Fruit fly (Drosophila melanogaster): ENCODE results near the gene CG9915.
A peak's percentile ranks its signal among the peaks of the same experiment; 100 is the strongest.

The CG9915 gene

dm6 chrX:16286083-16286666 is 26.8 kb downstream of the CG9915 start, which contains the start of gene UQCR-14:
Gene UQCR-14 (plus strand): TSS chrX:16286288.
- no peak for TF ChIP-seq Abd-B (GFP tag; optimal IDR thresholded peaks at IDR 0.05)
- no peak for TF ChIP-seq dmrt93B (GFP tag; optimal IDR thresholded peaks at IDR 0.05)
- no peak for TF ChIP-seq OdsH (GFP tag; optimal IDR thresholded peaks at IDR 0.05)
- peak; percentile 53 for TF ChIP-seq h (GFP tag; optimal IDR thresholded peaks at IDR 0.05)
- TF ChIP-seq dl (GFP tag; optimal IDR thresholded peaks at IDR 0.05; ENCODE audit: insufficient read depth in 1 of 2, partially characterized antibody in 2 of 2): no peak
- no peak for TF ChIP-seq Dif (GFP tag; optimal IDR thresholded peaks at IDR 0.05; ENCODE audit: partially characterized antibody)
- TF ChIP-seq Myc (optimal IDR thresholded peaks at IDR 0.05): no peak
- no peak for TF ChIP-seq Mio (GFP tag; optimal IDR thresholded peaks at IDR 0.05)
- TF ChIP-seq usp (GFP tag; optimal IDR thresholded peaks at IDR 0.05): no peak
- TF ChIP-seq Vsx2 (GFP tag; optimal IDR thresholded peaks at IDR 0.05; ENCODE audit: partially characterized antibody): no peak
- TF ChIP-seq br (GFP tag; optimal IDR thresholded peaks at IDR 0.05): peak; percentile 25
- TF ChIP-seq CrebA (GFP tag; optimal IDR thresholded peaks at IDR 0.05; ENCODE audit: borderline replicate concordance): no peak
- no peak for TF ChIP-seq brk (GFP tag; optimal IDR thresholded peaks at IDR 0.05)
- TF ChIP-seq GATAd (GFP tag; optimal IDR thresholded peaks at IDR 0.05): no peak
- no peak for TF ChIP-seq psq (GFP tag; optimal IDR thresholded peaks at IDR 0.05)
- no peak for TF ChIP-seq sv (GFP tag; optimal IDR thresholded peaks at IDR 0.05)
- peak; percentile 24 for TF ChIP-seq HLH106 (tag; optimal IDR thresholded peaks at IDR 0.05)
- no peak for TF ChIP-seq pan (optimal IDR thresholded peaks at IDR 0.05)
- no peak for TF ChIP-seq Hr78 (GFP tag; optimal IDR thresholded peaks at IDR 0.05)
- TF ChIP-seq tai (GFP tag; optimal IDR thresholded peaks at IDR 0.05): peak; percentile 59
- TF ChIP-seq N (GFP tag; optimal IDR thresholded peaks at IDR 0.05): no peak
- no peak for TF ChIP-seq CG9705 (GFP tag; optimal IDR thresholded peaks at IDR 0.05)
- TF ChIP-seq Dfd (GFP tag; optimal IDR thresholded peaks at IDR 0.05): no peak
- TF ChIP-seq jim (GFP tag; optimal IDR thresholded peaks at IDR 0.05): no peak
- TF ChIP-seq Rel (GFP tag; optimal IDR thresholded peaks at IDR 0.05): no peak
- peak; percentile 18 for TF ChIP-seq Rel (tag; optimal IDR thresholded peaks at IDR 0.05)
- peak; percentile 58 for TF ChIP-seq rgr (GFP tag; optimal IDR thresholded peaks at IDR 0.05)
- no peak for TF ChIP-seq fru (GFP tag; optimal IDR thresholded peaks at IDR 0.05)
- TF ChIP-seq lola (GFP tag; optimal IDR thresholded peaks at IDR 0.05): no peak
- peak; percentile 49 for TF ChIP-seq Hnf4 (GFP tag; optimal IDR thresholded peaks at IDR 0.05)
- peak; percentile 15 for TF ChIP-seq dsf (GFP tag; optimal IDR thresholded peaks at IDR 0.05; ENCODE audit: borderline replicate concordance)
- TF ChIP-seq foxo (GFP tag; optimal IDR thresholded peaks at IDR 0.05): peak in 1 of 2 experiments; percentile 42
- TF ChIP-seq sage (GFP tag; optimal IDR thresholded peaks at IDR 0.05): no peak
- TF ChIP-seq Sp1 (GFP tag; optimal IDR thresholded peaks at IDR 0.05): peak; percentile 26
- peak; percentile 55 for TF ChIP-seq Jra (GFP tag; optimal IDR thresholded peaks at IDR 0.05)
- peak; percentile 27 for TF ChIP-seq woc (GFP tag; optimal IDR thresholded peaks at IDR 0.05)
- no peak for TF ChIP-seq CG32264 (GFP tag; optimal IDR thresholded peaks at IDR 0.05)
- TF ChIP-seq Hr83 (GFP tag; optimal IDR thresholded peaks at IDR 0.05; ENCODE audit: poor library complexity, severe bottlenecking): peak; percentile 70
- no peak for TF ChIP-seq ey (GFP tag; optimal IDR thresholded peaks at IDR 0.05)

- TF ChIP-seq ey (GFP tag; optimal IDR thresholded peaks at IDR 0.05) (peak; percentile 1), sage (GFP tag; optimal IDR thresholded peaks at IDR 0.05) (no peak), Sp1 (GFP tag; optimal IDR thresholded peaks at IDR 0.05) (peak; percentile 6), jim (GFP tag; optimal IDR thresholded peaks at IDR 0.05) (no peak), OdsH (GFP tag; optimal IDR thresholded peaks at IDR 0.05) (peak; percentile 15), h (GFP tag; optimal IDR thresholded peaks at IDR 0.05) (peak; percentile 25), dl (GFP tag; optimal IDR thresholded peaks at IDR 0.05; ENCODE audit: insufficient read depth in 1 of 2, partially characterized antibody in 2 of 2) (no peak), fru (GFP tag; optimal IDR thresholded peaks at IDR 0.05) (peak; percentile 33), br (GFP tag; optimal IDR thresholded peaks at IDR 0.05) (peak; percentile 2), CG32264 (GFP tag; optimal IDR thresholded peaks at IDR 0.05) (no peak), HLH106 (tag; optimal IDR thresholded peaks at IDR 0.05) (peak; percentile 35), rgr (GFP tag; optimal IDR thresholded peaks at IDR 0.05) (peak; percentile 19), GATAd (GFP tag; optimal IDR thresholded peaks at IDR 0.05) (no peak), foxo (GFP tag; optimal IDR thresholded peaks at IDR 0.05) (peak in 1 of 2 experiments; percentile 42), usp (GFP tag; optimal IDR thresholded peaks at IDR 0.05) (no peak)
Observed at dm6 chrX:16285186-16285585, 27.8 kb downstream of the CG9915 start.
